Fruit fly (Drosophila melanogaster): Measurements from ENCODE around the gene CG10481.

CG10481 gene

dm6 chr2L:19892450-19892849, at the start of gene CG10481:
CG10481 (minus strand) TSS chr2L:19892550.
- no peak for TF ChIP-seq CG17801 (GFP tag; optimal IDR thresholded peaks at IDR 0.05; ENCODE audit: partially characterized antibody)

- no peak for TF ChIP-seq CG17801 (GFP tag; optimal IDR thresholded peaks at IDR 0.05; ENCODE audit: partially characterized antibody)
Observed at dm6 chr2L:19941352-19941851, 49.1 kb upstream of the CG10481 start.

dm6 chr2L:19940036-19940435, 47.7 kb upstream of the CG10481 start:
- no peak for TF ChIP-seq CG17801 (GFP tag; optimal IDR thresholded peaks at IDR 0.05; ENCODE audit: partially characterized antibody)

- no peak for TF ChIP-seq CG17801 (GFP tag; optimal IDR thresholded peaks at IDR 0.05; ENCODE audit: partially characterized antibody)
Observed at dm6 chr2L:19937804-19938461, 45.6 kb upstream of the CG10481 start.

- TF ChIP-seq CG17801 (GFP tag; optimal IDR thresholded peaks at IDR 0.05; ENCODE audit: partially characterized antibody): no peak
Observed at dm6 chr2L:19935085-19935846, 42.9 kb upstream of the CG10481 start.

- no peak for TF ChIP-seq CG17801 (GFP tag; optimal IDR thresholded peaks at IDR 0.05; ENCODE audit: partially characterized antibody)
Observed at dm6 chr2L:19932523-19932922, 40.2 kb upstream of the CG10481 start.

- no peak for TF ChIP-seq CG17801 (GFP tag; optimal IDR thresholded peaks at IDR 0.05; ENCODE audit: partially characterized antibody)
Observed at dm6 chr2L:19930102-19930501, 37.8 kb upstream of the CG10481 start.

- no peak for TF ChIP-seq CG17801 (GFP tag; optimal IDR thresholded peaks at IDR 0.05; ENCODE audit: partially characterized antibody)
Observed at dm6 chr2L:19923786-19924185, 31.4 kb upstream of the CG10481 start.

- TF ChIP-seq CG17801 (GFP tag; optimal IDR thresholded peaks at IDR 0.05; ENCODE audit: partially characterized antibody): no peak
Observed at dm6 chr2L:19917860-19918259, 25.5 kb upstream of the CG10481 start.

- TF ChIP-seq CG17801 (GFP tag; optimal IDR thresholded peaks at IDR 0.05; ENCODE audit: partially characterized antibody): no peak
Observed at dm6 chr2L:19916982-19917381, 24.6 kb upstream of the CG10481 start.

- TF ChIP-seq CG17801 (GFP tag; optimal IDR thresholded peaks at IDR 0.05; ENCODE audit: partially characterized antibody): no peak
Observed at dm6 chr2L:19915195-19915594, 22.8 kb upstream of the CG10481 start.

dm6 chr2L:19913416-19913815, 21.1 kb upstream of the CG10481 start, which contains the start of gene TotE:
TotE (minus strand) TSS chr2L:19913516.
- TF ChIP-seq CG17801 (GFP tag; optimal IDR thresholded peaks at IDR 0.05; ENCODE audit: partially characterized antibody): no peak

dm6 chr2L:19912277-19912676, 19.9 kb upstream of the CG10481 start, which contains the start of gene TotF:
TotF (minus strand) TSS chr2L:19912377.
- TF ChIP-seq CG17801 (GFP tag; optimal IDR thresholded peaks at IDR 0.05; ENCODE audit: partially characterized antibody): no peak

- TF ChIP-seq CG17801 (GFP tag; optimal IDR thresholded peaks at IDR 0.05; ENCODE audit: partially characterized antibody): no peak
Observed at dm6 chr2L:19907784-19908183, 15.4 kb upstream of the CG10481 start.

- no peak for TF ChIP-seq CG17801 (GFP tag; optimal IDR thresholded peaks at IDR 0.05; ENCODE audit: partially characterized antibody)
Observed at dm6 chr2L:19905233-19905632, 12.9 kb upstream of the CG10481 start.

dm6 chr2L:19902693-19903267, 10.4 kb upstream of the CG10481 start:
- no peak for TF ChIP-seq CG17801 (GFP tag; optimal IDR thresholded peaks at IDR 0.05; ENCODE audit: partially characterized antibody)

Measured in ovary, adult (tissue).